Worm (Caenorhabditis elegans) whole organism, L2 larva: ENCODE data around the gene gpa-7.

Experiments
- C34F6.9 ChIP-seq: fragments of 150-350 bp; optimal IDR thresholded peaks from 2 replicates; lab custom pipeline; 2014; ENCODE audit warnings: missing biosample characterization, missing genetic modification characterization
- F13H6.1 ChIP-seq: sonication (generic microtip); optimal IDR thresholded peaks from 2 replicates; lab custom pipeline; 2016; ENCODE audit warnings: missing genetic modification characterization, missing compliant biosample characterization
- R02D3.7 ChIP-seq: fragments of 150-350 bp; optimal IDR thresholded peaks from 2 replicates; lab custom pipeline; 2014; ENCODE audit warnings: missing biosample characterization, missing genetic modification characterization
- Y55F3AM.14 ChIP-seq: fragments of 200-800 bp; sonication (Bioruptor generic); optimal IDR thresholded peaks from 2 replicates; lab custom pipeline; 2018; ENCODE audit warnings: mild to moderate bottlenecking, missing genetic modification characterization, missing compliant biosample characterization
- ZK546.5 ChIP-seq: sonication (generic microtip); optimal IDR thresholded peaks from 2 replicates; lab custom pipeline; 2017; ENCODE audit warnings: missing biosample characterization, missing genetic modification characterization
- alr-1 ChIP-seq: fragments of 150-350 bp; optimal IDR thresholded peaks from 2 replicates; lab custom pipeline; 2014; ENCODE audit warnings: missing biosample characterization, missing genetic modification characterization
- aly-2 ChIP-seq: fragments of 150-350 bp; optimal IDR thresholded peaks from 2 replicates; lab custom pipeline; 2014; ENCODE audit warnings: missing biosample characterization, missing genetic modification characterization
- ama-1 ChIP-seq: fragments of 150-350 bp; optimal IDR thresholded peaks from 2 replicates; lab custom pipeline; 2018; ENCODE audit warnings: inconsistent platforms
- blmp-1 ChIP-seq: sonication (generic microtip); optimal IDR thresholded peaks from 2 replicates; lab custom pipeline; 2017; ENCODE audit warnings: missing genetic modification characterization, mild to moderate bottlenecking, missing compliant biosample characterization, antibody characterized with exemption, moderate library complexity; ENCODE audit not compliant: insufficient read depth
- ceh-16 ChIP-seq: fragments of 150-350 bp; optimal IDR thresholded peaks from 2 replicates; lab custom pipeline; 2014; ENCODE audit warnings: missing biosample characterization, missing genetic modification characterization
- ceh-82 ChIP-seq: fragments of 150-350 bp; optimal IDR thresholded peaks from 2 replicates; lab custom pipeline; 2014; ENCODE audit warnings: missing biosample characterization, missing genetic modification characterization
- crh-2 ChIP-seq: sonication (generic microtip); optimal IDR thresholded peaks from 2 replicates; lab custom pipeline; 2017; ENCODE audit warnings: missing biosample characterization, missing genetic modification characterization
- dmd-4 ChIP-seq: sonication (generic microtip); optimal IDR thresholded peaks from 2 replicates; lab custom pipeline; 2017; ENCODE audit warnings: missing biosample characterization, missing genetic modification characterization
- egl-27 ChIP-seq: sonication (generic microtip); optimal IDR thresholded peaks from 3 replicates; lab custom pipeline; 2017; ENCODE audit warnings: missing biosample characterization, missing genetic modification reagents, missing genetic modification characterization
- elt-1 ChIP-seq: fragments of 150-350 bp; optimal IDR thresholded peaks from 2 replicates; lab custom pipeline; 2014; ENCODE audit warnings: missing biosample characterization, missing genetic modification characterization
- elt-3 ChIP-seq: sonication (generic microtip); optimal IDR thresholded peaks from 2 replicates; lab custom pipeline; 2017; ENCODE audit warnings: missing biosample characterization, missing genetic modification characterization
- fos-1 ChIP-seq: fragments of 150-350 bp; optimal IDR thresholded peaks from 2 replicates; lab custom pipeline; 2014; ENCODE audit warnings: missing biosample characterization, missing genetic modification characterization
- gmeb-1 ChIP-seq: fragments of 150-350 bp; optimal IDR thresholded peaks from 2 replicates; lab custom pipeline; 2014; ENCODE audit warnings: missing biosample characterization, missing genetic modification characterization
- lin-11 ChIP-seq: fragments of 150-350 bp; sonication (generic microtip); optimal IDR thresholded peaks from 2 replicates; lab custom pipeline; 2014; ENCODE audit warnings: missing biosample characterization, missing genetic modification characterization, inconsistent platforms, mixed read lengths
- lin-13 ChIP-seq: fragments of 150-350 bp; optimal IDR thresholded peaks from 2 replicates; lab custom pipeline; 2014; ENCODE audit warnings: missing biosample characterization, missing genetic modification reagents, missing genetic modification characterization
- lin-39 ChIP-seq: fragments of 150-350 bp; optimal IDR thresholded peaks from 2 replicates; lab custom pipeline; 2014; ENCODE audit warnings: missing biosample characterization, missing genetic modification reagents, missing genetic modification characterization
- lsy-2 ChIP-seq, 2 experiments: fragments of 150-350 bp in 1 of 2; sonication (generic microtip) in 1 of 2; optimal IDR thresholded peaks; 2 replicates each; lab custom pipeline; 2014 to 2017; ENCODE audit warnings: missing biosample characterization in 2 of 2, missing genetic modification characterization in 2 of 2
- mab-5 ChIP-seq: fragments of 150-350 bp; optimal IDR thresholded peaks from 2 replicates; lab custom pipeline; 2014; ENCODE audit warnings: missing biosample characterization, missing genetic modification characterization
- mbf-1 ChIP-seq: sonication (generic microtip); optimal IDR thresholded peaks from 2 replicates; lab custom pipeline; 2017; ENCODE audit warnings: missing biosample characterization, missing genetic modification characterization
- nhr-11 ChIP-seq: fragments of 150-350 bp; optimal IDR thresholded peaks from 2 replicates; lab custom pipeline; 2014; ENCODE audit warnings: missing biosample characterization, missing genetic modification characterization
- nhr-12 ChIP-seq: fragments of 150-350 bp; optimal IDR thresholded peaks from 2 replicates; lab custom pipeline; 2014; ENCODE audit warnings: missing biosample characterization, missing genetic modification characterization
- nhr-129 ChIP-seq: fragments of 150-350 bp; optimal IDR thresholded peaks from 2 replicates; lab custom pipeline; 2014; ENCODE audit warnings: missing biosample characterization, missing genetic modification characterization
- nhr-21 ChIP-seq: fragments of 150-350 bp; optimal IDR thresholded peaks from 2 replicates; lab custom pipeline; 2014; ENCODE audit warnings: missing biosample characterization, missing genetic modification characterization
- nhr-23 ChIP-seq: fragments of 150-350 bp; optimal IDR thresholded peaks from 2 replicates; lab custom pipeline; 2014; ENCODE audit warnings: missing biosample characterization, missing genetic modification reagents, missing genetic modification characterization
- nhr-25 ChIP-seq: fragments of 150-350 bp; sonication (generic microtip); optimal IDR thresholded peaks from 3 replicates; lab custom pipeline; 2014; ENCODE audit warnings: missing biosample characterization, missing genetic modification characterization
- nhr-6 ChIP-seq: fragments of 150-350 bp; optimal IDR thresholded peaks from 2 replicates; lab custom pipeline; 2014; ENCODE audit warnings: missing biosample characterization, missing genetic modification characterization
- nhr-77 ChIP-seq: fragments of 150-350 bp; optimal IDR thresholded peaks from 2 replicates; lab custom pipeline; 2014; ENCODE audit warnings: missing biosample characterization, missing genetic modification characterization
- peb-1 ChIP-seq: fragments of 150-350 bp; optimal IDR thresholded peaks from 2 replicates; lab custom pipeline; 2014; ENCODE audit warnings: missing biosample characterization, missing genetic modification characterization
- sem-4 ChIP-seq: fragments of 150-350 bp; optimal IDR thresholded peaks from 2 replicates; lab custom pipeline; 2014; ENCODE audit warnings: missing biosample characterization, missing genetic modification reagents, missing genetic modification characterization
- skn-1 ChIP-seq: sonication (generic microtip); optimal IDR thresholded peaks from 2 replicates; lab custom pipeline; 2017; ENCODE audit warnings: missing biosample characterization, missing genetic modification characterization
- sma-3 ChIP-seq: sonication (generic microtip); optimal IDR thresholded peaks from 2 replicates; lab custom pipeline; 2016; ENCODE audit warnings: missing genetic modification reagents, missing genetic modification characterization, missing compliant biosample characterization
- sma-9 ChIP-seq, 2 experiments: fragments of 150-350 bp in 1 of 2; sonication (generic microtip) in 1 of 2; optimal IDR thresholded peaks; 2 replicates each; lab custom pipeline; 2014 to 2016; ENCODE audit warnings: missing genetic modification characterization in 2 of 2, mild to moderate bottlenecking in 1 of 2, missing biosample characterization in 1 of 2, missing compliant biosample characterization in 1 of 2, missing genetic modification reagents in 1 of 2, moderate library complexity in 1 of 2
- snpc-4 ChIP-seq: fragments of 150-350 bp; optimal IDR thresholded peaks from 2 replicates; lab custom pipeline; 2014; ENCODE audit warnings: missing biosample characterization, missing genetic modification characterization
- unc-55 ChIP-seq: fragments of 150-350 bp; sonication (generic microtip); optimal IDR thresholded peaks from 3 replicates; lab custom pipeline; 2014; ENCODE audit warnings: missing biosample characterization, missing genetic modification reagents, missing genetic modification characterization
- unc-62 ChIP-seq: fragments of 150-350 bp; optimal IDR thresholded peaks from 2 replicates; lab custom pipeline; 2014; ENCODE audit warnings: missing biosample characterization, missing genetic modification reagents, missing genetic modification characterization
- ztf-1 ChIP-seq: fragments of 200-800 bp; sonication (Bioruptor generic); conservative IDR thresholded peaks from 2 replicates; pipeline ENCODE4 v1.3.6; 2022; ENCODE audit warnings: missing genetic modification characterization, missing compliant biosample characterization

The gpa-7 gene

ce11 chrIV:10367740-10368246 is 36.0 kb upstream of the gpa-7 start, which contains the start of gene pges-2:
Gene pges-2, minus strand, starts transcription at chrIV:10367790.
- TF ChIP-seq ceh-16 (tag; lab: Kevin White, UChicago), result no peak
- peak; percentile 58 for TF ChIP-seq unc-55 (GFP tag; lab: Kevin White, UChicago)
- no peak for TF ChIP-seq nhr-11 (tag; lab: Kevin White, UChicago)
- peak in 1 of 2 experiments; percentile 62 for TF ChIP-seq lsy-2 (tag; optimal IDR thresholded peaks at IDR 0.05; lab: Kevin White, UChicago)
- TF ChIP-seq nhr-25 (tag; lab: Kevin White, UChicago), result no peak
- no peak for TF ChIP-seq gmeb-1
- peak; percentile 53 for TF ChIP-seq C34F6.9 (tag; lab: Kevin White, UChicago)

DNA sequence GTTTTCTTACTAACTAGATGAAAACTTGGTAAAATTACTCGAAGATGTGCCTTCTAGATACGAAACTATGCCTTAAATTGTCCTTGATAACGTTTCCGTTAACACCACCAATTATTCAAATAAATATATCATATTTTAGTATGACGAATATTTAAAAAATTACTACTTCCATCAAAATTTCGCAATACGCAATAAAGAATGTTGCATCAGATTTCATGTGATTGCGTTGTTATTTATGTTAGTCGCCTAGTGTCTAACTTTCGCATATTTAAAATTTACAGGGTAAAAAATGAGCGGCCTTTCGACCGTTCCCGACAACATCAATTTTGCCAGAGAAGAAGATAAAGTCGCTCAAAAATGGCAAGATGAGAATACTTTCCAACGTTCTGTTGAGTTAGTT is 35.5 kb upstream of the gpa-7 start, which contains the start of gene iars-1:
iars-1 (plus strand) TSS at position 276 of the 400 bp plus-strand sequence.
- TF ChIP-seq nhr-129 (tag; lab: Kevin White, UChicago), result peak; percentile 11
- no peak for TF ChIP-seq ztf-1 (GFP tag; lab: Robert Waterston, UW)

- TF ChIP-seq nhr-25 (tag; lab: Kevin White, UChicago) (peak; percentile 80), alr-1 (tag; lab: Kevin White, UChicago) (no peak), dmd-4 (tag; lab: Kevin White, UChicago) (no peak), lsy-2 (tag; optimal IDR thresholded peaks at IDR 0.05; lab: Kevin White, UChicago) (peak; percentile 72 to 87), ZK546.5 (tag; lab: Kevin White, UChicago) (no peak), snpc-4 (tag; lab: Kevin White, UChicago) (no peak), sem-4 (tag; lab: Kevin White, UChicago) (peak; percentile 9), lin-11 (tag; lab: Kevin White, UChicago) (peak; percentile 47), C34F6.9 (tag; lab: Kevin White, UChicago) (peak; percentile 92), gmeb-1 (peak; percentile 83), unc-62 (no peak), lin-39 (tag; lab: Kevin White, UChicago) (no peak), lin-13 (peak; percentile 71), nhr-6 (peak; percentile 43), unc-55 (GFP tag; lab: Kevin White, UChicago) (peak; percentile 78), mab-5 (tag; lab: Kevin White, UChicago) (peak; percentile 17), ama-1 (lab: Kevin White, UChicago) (peak; percentile 9), fos-1 (tag; lab: Kevin White, UChicago) (peak; percentile 46), F13H6.1 (tag; lab: Kevin White, UChicago) (peak; percentile 52), nhr-12 (tag; lab: Kevin White, UChicago) (no peak), Y55F3AM.14 (no peak), nhr-21 (tag; lab: Kevin White, UChicago) (peak; percentile 17), sma-3 (GFP tag; lab: Kevin White, UChicago) (peak; percentile 68), sma-9 (GFP tag; optimal IDR thresholded peaks at IDR 0.05; lab: Kevin White, UChicago) (peak; percentile 38), sma-9 (tag; optimal IDR thresholded peaks at IDR 0.05; lab: Kevin White, UChicago) (no peak), blmp-1 (tag; lab: Kevin White, UChicago) (no peak), elt-1 (no peak), egl-27 (tag; lab: Kevin White, UChicago) (peak; percentile 46), ceh-82 (no peak), skn-1 (tag; lab: Kevin White, UChicago) (no peak), nhr-23 (tag; lab: Kevin White, UChicago) (no peak), nhr-129 (tag; lab: Kevin White, UChicago) (peak; percentile 48), aly-2 (tag; lab: Kevin White, UChicago) (no peak), nhr-77 (tag; lab: Kevin White, UChicago) (no peak), mbf-1 (no peak), crh-2 (tag; lab: Kevin White, UChicago) (peak; percentile 94), peb-1 (tag; lab: Kevin White, UChicago) (no peak), elt-3 (no peak), R02D3.7 (tag; lab: Kevin White, UChicago) (no peak)
Measured at ce11 chrIV:10373772-10374288, 30.0 kb upstream of the gpa-7 start, which contains the start of gene mpz-5. Gene mpz-5, minus strand, starts transcription at chrIV:10373822.
